Fruit fly (Drosophila melanogaster): Measurements from ENCODE around the gene CG15390.

CG15390 gene

DNA sequence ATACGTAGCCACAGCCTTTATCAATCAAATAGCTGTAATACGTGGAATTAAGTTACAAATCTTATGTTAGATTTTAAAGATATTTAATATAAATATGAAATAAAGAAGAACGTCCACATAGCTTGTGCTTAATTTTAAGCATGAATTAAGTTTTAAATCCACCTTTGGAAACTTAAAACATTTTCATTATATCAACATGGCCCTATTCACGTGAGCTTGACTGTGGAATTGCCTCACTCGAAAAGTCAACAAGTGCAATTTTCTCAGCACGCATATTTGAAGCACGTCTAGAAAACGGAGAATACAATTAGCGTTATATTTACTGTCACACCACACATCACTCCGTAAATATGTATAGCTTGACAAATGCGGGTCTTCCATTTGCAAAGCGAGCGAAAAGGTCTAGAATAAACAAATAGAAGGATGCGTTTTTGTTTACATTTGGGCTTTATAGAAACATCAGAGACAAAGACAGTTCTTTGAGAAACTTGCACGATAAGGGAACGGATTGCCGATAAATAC lies 10.8 kb upstream of the CG15390 start:
- peak; percentile 95 for TF ChIP-seq CG14711 (tag; optimal IDR thresholded peaks at IDR 0.05)
- peak; percentile 98 for TF ChIP-seq CG33017 (tag; optimal IDR thresholded peaks at IDR 0.05)
- peak; percentile 79 for TF ChIP-seq Mnt (GFP tag; optimal IDR thresholded peaks at IDR 0.05)
- TF ChIP-seq CG11617 (GFP tag; optimal IDR thresholded peaks at IDR 0.05): peak; percentile 94
- peak; percentile 89 for TF ChIP-seq CG1620 (GFP tag; optimal IDR thresholded peaks at IDR 0.05)
- no peak for TF ChIP-seq cnc (optimal IDR thresholded peaks at IDR 0.05)
- TF ChIP-seq tj (GFP tag; optimal IDR thresholded peaks at IDR 0.05): peak; percentile 86
- TF ChIP-seq CG5204 (GFP tag; optimal IDR thresholded peaks at IDR 0.05): peak; percentile 87
- TF ChIP-seq toe (GFP tag; optimal IDR thresholded peaks at IDR 0.05): peak; percentile 88
- TF ChIP-seq ovo (GFP tag; optimal IDR thresholded peaks at IDR 0.05): peak; percentile 90
- TF ChIP-seq Hr96 (GFP tag; optimal IDR thresholded peaks at IDR 0.05): peak; percentile 83
- TF ChIP-seq bab1 (GFP tag; optimal IDR thresholded peaks at IDR 0.05): peak; percentile 97
- TF ChIP-seq CG7101 (tag; optimal IDR thresholded peaks at IDR 0.05): peak; percentile 97
- peak; percentile 92 for TF ChIP-seq cic (GFP tag; optimal IDR thresholded peaks at IDR 0.05)
- peak; percentile 83 for TF ChIP-seq pad (GFP tag; optimal IDR thresholded peaks at IDR 0.05)
- TF ChIP-seq CG7045 (GFP tag; optimal IDR thresholded peaks at IDR 0.05): peak; percentile 97
- peak; percentile 96 for TF ChIP-seq kay (GFP tag; ENCODE audit: borderline replicate concordance)
- peak; percentile 98 for TF ChIP-seq CG12768 (GFP tag; optimal IDR thresholded peaks at IDR 0.05)
- TF ChIP-seq Crg-1 (GFP tag; optimal IDR thresholded peaks at IDR 0.05): peak; percentile 91
- TF ChIP-seq Clk (GFP tag; optimal IDR thresholded peaks at IDR 0.05): peak; percentile 87

dm6 chr2L:2364200-2364754 lies 10.2 kb upstream of the CG15390 start:
- TF ChIP-seq Mnt (GFP tag; optimal IDR thresholded peaks at IDR 0.05) (no peak), CG12768 (GFP tag; optimal IDR thresholded peaks at IDR 0.05) (no peak), CG5204 (GFP tag; optimal IDR thresholded peaks at IDR 0.05) (no peak), kay (GFP tag; ENCODE audit: borderline replicate concordance) (no peak), Crg-1 (GFP tag; optimal IDR thresholded peaks at IDR 0.05) (no peak), cnc (optimal IDR thresholded peaks at IDR 0.05) (no peak), toe (GFP tag; optimal IDR thresholded peaks at IDR 0.05) (peak; percentile 2)

- no peak for TF ChIP-seq CG12768 (GFP tag; optimal IDR thresholded peaks at IDR 0.05)
- TF ChIP-seq cnc (optimal IDR thresholded peaks at IDR 0.05): no peak
- peak; percentile 99 for TF ChIP-seq kay (GFP tag; ENCODE audit: borderline replicate concordance)
- TF ChIP-seq CG7101 (tag; optimal IDR thresholded peaks at IDR 0.05): no peak
- TF ChIP-seq toe (GFP tag; optimal IDR thresholded peaks at IDR 0.05): peak; percentile 12
- no peak for TF ChIP-seq CG5204 (GFP tag; optimal IDR thresholded peaks at IDR 0.05)
- TF ChIP-seq CG33017 (tag; optimal IDR thresholded peaks at IDR 0.05): no peak
- no peak for TF ChIP-seq ovo (GFP tag; optimal IDR thresholded peaks at IDR 0.05)
- TF ChIP-seq CG1620 (GFP tag; optimal IDR thresholded peaks at IDR 0.05): no peak
- TF ChIP-seq Clk (GFP tag; optimal IDR thresholded peaks at IDR 0.05): no peak
- TF ChIP-seq bab1 (GFP tag; optimal IDR thresholded peaks at IDR 0.05): no peak
- TF ChIP-seq pad (GFP tag; optimal IDR thresholded peaks at IDR 0.05): peak; percentile 12
- TF ChIP-seq CG14711 (tag; optimal IDR thresholded peaks at IDR 0.05): no peak
- TF ChIP-seq Mnt (GFP tag; optimal IDR thresholded peaks at IDR 0.05): peak; percentile 3
Measured at dm6 chr2L:2365077-2365651, 9.3 kb upstream of the CG15390 start, which contains the start of the genes Rab5 and Axud1. Gene Rab5 (minus strand): TSS chr2L:2365273. Gene Axud1 (plus strand): TSS chr2L:2365345.

DNA sequence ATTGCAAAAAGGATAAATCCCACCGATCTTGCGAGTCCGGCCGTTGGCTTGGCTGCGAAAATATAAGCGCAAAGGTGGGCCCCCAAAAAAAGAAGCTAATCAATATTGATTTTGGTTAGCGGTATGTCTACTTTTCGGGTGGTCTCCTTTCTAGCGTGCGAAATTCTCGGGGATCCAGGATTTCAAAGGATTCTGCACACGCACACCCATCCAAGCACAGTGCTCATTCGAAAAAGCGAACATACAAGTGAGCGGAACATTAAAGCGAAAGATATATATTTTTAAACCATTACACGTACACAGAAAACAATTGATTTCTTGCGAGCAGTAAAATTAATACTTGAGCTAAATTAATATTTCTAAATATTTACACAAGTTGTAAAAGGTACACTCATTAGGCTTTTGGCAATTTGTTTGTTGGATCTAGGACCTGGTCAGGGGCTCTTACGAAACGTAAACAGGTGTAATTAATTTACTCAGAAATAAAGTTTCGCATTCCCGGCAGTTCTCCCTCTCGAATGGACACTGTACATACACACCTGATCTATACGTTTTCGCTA lies 8.8 kb upstream of the CG15390 start:
- TF ChIP-seq kay (GFP tag; ENCODE audit: borderline replicate concordance) (peak; percentile 79), tj (GFP tag; optimal IDR thresholded peaks at IDR 0.05) (no peak), CG7101 (tag; optimal IDR thresholded peaks at IDR 0.05) (peak; percentile 0)

dm6 chr2L:2370352-2370751 lies 4.2 kb upstream of the CG15390 start:
- TF ChIP-seq cic (GFP tag; optimal IDR thresholded peaks at IDR 0.05): peak; percentile 5
- TF ChIP-seq tj (GFP tag; optimal IDR thresholded peaks at IDR 0.05): no peak

dm6 chr2L:2371406-2372111 lies 3.0 kb upstream of the CG15390 start, which contains the start of gene CG3597:
Gene CG3597 (minus strand): TSS chr2L:2371524.
- TF ChIP-seq kay (GFP tag; ENCODE audit: borderline replicate concordance): peak; percentile 83
- TF ChIP-seq bab1 (GFP tag; optimal IDR thresholded peaks at IDR 0.05): no peak
- TF ChIP-seq tj (GFP tag; optimal IDR thresholded peaks at IDR 0.05): peak; percentile 51
- TF ChIP-seq cic (GFP tag; optimal IDR thresholded peaks at IDR 0.05): peak; percentile 85

DNA sequence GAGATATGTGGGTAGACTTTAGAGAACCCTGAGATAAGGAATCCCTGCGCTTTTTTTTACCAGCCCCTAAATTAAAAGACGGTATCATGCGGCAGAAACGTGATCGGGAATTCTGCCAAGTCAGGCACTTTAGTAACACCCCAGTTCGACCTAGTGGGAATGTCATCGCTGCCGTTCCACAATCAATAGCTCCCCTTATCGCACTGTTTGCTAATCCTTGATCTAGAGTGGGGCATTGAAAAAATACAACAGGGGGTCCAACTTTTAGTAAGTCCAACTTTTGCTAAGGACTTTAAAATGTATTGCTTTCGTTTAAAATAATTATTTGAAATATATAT lies 2.4 kb upstream of the CG15390 start:
- TF ChIP-seq toe (GFP tag; optimal IDR thresholded peaks at IDR 0.05) (no peak), tj (GFP tag; optimal IDR thresholded peaks at IDR 0.05) (peak; percentile 62), bab1 (GFP tag; optimal IDR thresholded peaks at IDR 0.05) (no peak), kay (GFP tag; ENCODE audit: borderline replicate concordance) (peak; percentile 65), CG5204 (GFP tag; optimal IDR thresholded peaks at IDR 0.05) (no peak), cnc (optimal IDR thresholded peaks at IDR 0.05) (peak; percentile 38 to 93)
